Worm (Caenorhabditis elegans): ENCODE measurements around the gene cwp-4.
A peak's percentile ranks its signal among the peaks of the same experiment; 100 is the strongest.

The cwp-4 gene

ce11 chrV:5067390-5067789 is 14.0 kb downstream of the cwp-4 start:
- TF ChIP-seq peb-1 (tag; optimal IDR thresholded peaks at IDR 0.05), result no peak
- peak; percentile 58 for TF ChIP-seq crh-2 (tag; optimal IDR thresholded peaks at IDR 0.05)
- TF ChIP-seq fos-1 (tag; optimal IDR thresholded peaks at IDR 0.05), result peak; percentile 86

DNA sequence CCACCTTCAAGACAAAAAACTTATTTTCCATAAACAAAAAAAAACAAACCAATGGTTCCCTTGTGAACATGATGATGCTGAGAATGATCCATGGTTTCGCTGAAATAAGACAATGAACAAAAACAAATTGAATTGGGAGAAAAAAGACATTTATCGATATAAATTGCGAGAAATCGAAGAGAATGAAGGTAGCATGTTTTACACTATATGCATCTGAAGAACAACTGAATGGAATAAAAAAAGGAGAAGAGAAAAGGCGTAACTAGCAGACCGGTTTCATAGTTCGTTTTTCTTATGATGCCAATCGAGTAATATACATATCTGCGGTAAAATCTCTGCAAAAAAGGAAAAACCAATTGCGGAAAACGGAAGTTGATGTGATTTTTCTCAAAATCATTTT is 16.0 kb downstream of the cwp-4 start, which contains the start of gene Y58A7A.1:
Gene Y58A7A.1, minus strand, starts transcription at position 101 of the 400 bp plus-strand sequence.
- TF ChIP-seq nhr-21 (tag; optimal IDR thresholded peaks at IDR 0.05) (no peak), Y55F3AM.14 (GFP tag; optimal IDR thresholded peaks at IDR 0.05) (no peak), nhr-77 (tag; optimal IDR thresholded peaks at IDR 0.05) (no peak)

ce11 chrV:5072082-5072481 is 18.6 kb downstream of the cwp-4 start, which contains the start of gene Y58A7A.2:
Y58A7A.2 (minus strand) TSS chrV:5072182.
- TF ChIP-seq ztf-11 (tag; optimal IDR thresholded peaks at IDR 0.05) (no peak), lin-39 (tag; optimal IDR thresholded peaks at IDR 0.05) (no peak), alr-1 (tag; optimal IDR thresholded peaks at IDR 0.05) (no peak), zag-1 (tag; optimal IDR thresholded peaks at IDR 0.05) (no peak), lin-13 (GFP tag; optimal IDR thresholded peaks at IDR 0.05) (no peak), sma-9 (GFP tag; optimal IDR thresholded peaks at IDR 0.05) (no peak), sma-9 (tag; optimal IDR thresholded peaks at IDR 0.05) (no peak), mdl-1 (tag; optimal IDR thresholded peaks at IDR 0.05) (no peak), fos-1 (tag; optimal IDR thresholded peaks at IDR 0.05) (no peak), nhr-12 (tag; optimal IDR thresholded peaks at IDR 0.05) (no peak), crh-2 (tag; optimal IDR thresholded peaks at IDR 0.05) (no peak), ceh-82 (tag; optimal IDR thresholded peaks at IDR 0.05) (no peak), dmd-4 (tag; optimal IDR thresholded peaks at IDR 0.05) (no peak), unc-55 (GFP tag; optimal IDR thresholded peaks at IDR 0.05) (no peak), nhr-237 (tag; optimal IDR thresholded peaks at IDR 0.05) (no peak), ztf-4 (tag; optimal IDR thresholded peaks at IDR 0.05) (no peak), unc-39 (tag; optimal IDR thresholded peaks at IDR 0.05) (no peak), snpc-4 (tag; optimal IDR thresholded peaks at IDR 0.05) (no peak), skn-1 (tag; optimal IDR thresholded peaks at IDR 0.05) (no peak), C34F6.9 (tag; optimal IDR thresholded peaks at IDR 0.05) (no peak), lin-11 (tag; optimal IDR thresholded peaks at IDR 0.05) (no peak)

ce11 chrV:5080853-5081338 is 27.5 kb downstream of the cwp-4 start, which contains the start of gene Y58A7A.3:
Y58A7A.3 (minus strand) TSS chrV:5080903.
- TF ChIP-seq mdl-1 (tag; optimal IDR thresholded peaks at IDR 0.05) (no peak), sma-3 (GFP tag; optimal IDR thresholded peaks at IDR 0.05) (peak; percentile 43), ceh-16 (tag; optimal IDR thresholded peaks at IDR 0.05) (no peak), F13H6.1 (tag; optimal IDR thresholded peaks at IDR 0.05) (peak; percentile 17), elt-3 (tag; optimal IDR thresholded peaks at IDR 0.05) (no peak), lin-39 (tag; optimal IDR thresholded peaks at IDR 0.05) (no peak), lsy-2 (tag; optimal IDR thresholded peaks at IDR 0.05) (peak in 1 of 2 experiments; percentile 31), sem-4 (tag; optimal IDR thresholded peaks at IDR 0.05) (no peak), unc-55 (GFP tag; optimal IDR thresholded peaks at IDR 0.05) (peak; percentile 50), ztf-4 (tag; optimal IDR thresholded peaks at IDR 0.05) (no peak), lin-11 (tag; optimal IDR thresholded peaks at IDR 0.05) (no peak), ama-1 (optimal IDR thresholded peaks at IDR 0.05) (no peak), skn-1 (tag; optimal IDR thresholded peaks at IDR 0.05) (no peak), ZK546.5 (tag; optimal IDR thresholded peaks at IDR 0.05) (no peak), nhr-237 (tag; optimal IDR thresholded peaks at IDR 0.05) (no peak), mab-5 (tag; optimal IDR thresholded peaks at IDR 0.05) (no peak), nhr-21 (tag; optimal IDR thresholded peaks at IDR 0.05) (no peak), ztf-11 (tag; optimal IDR thresholded peaks at IDR 0.05) (no peak), nhr-129 (tag; optimal IDR thresholded peaks at IDR 0.05) (peak; percentile 100), unc-39 (tag; optimal IDR thresholded peaks at IDR 0.05) (no peak), C34F6.9 (tag; optimal IDR thresholded peaks at IDR 0.05) (peak; percentile 62), nhr-25 (tag; optimal IDR thresholded peaks at IDR 0.05) (peak; percentile 57), gmeb-1 (tag; optimal IDR thresholded peaks at IDR 0.05) (peak; percentile 9), dmd-4 (tag; optimal IDR thresholded peaks at IDR 0.05) (no peak), ceh-82 (tag; optimal IDR thresholded peaks at IDR 0.05) (no peak), Y55F3AM.14 (GFP tag; optimal IDR thresholded peaks at IDR 0.05) (no peak), zag-1 (tag; optimal IDR thresholded peaks at IDR 0.05) (no peak), nhr-11 (tag; optimal IDR thresholded peaks at IDR 0.05) (no peak), nhr-12 (tag; optimal IDR thresholded peaks at IDR 0.05) (no peak), nhr-6 (tag; optimal IDR thresholded peaks at IDR 0.05) (no peak), ztf-1 (GFP tag; conservative IDR thresholded peaks at IDR 0.05) (no peak), sma-9 (GFP tag; optimal IDR thresholded peaks at IDR 0.05) (peak; percentile 33), sma-9 (tag; optimal IDR thresholded peaks at IDR 0.05) (no peak), lin-13 (GFP tag; optimal IDR thresholded peaks at IDR 0.05) (no peak), fos-1 (tag; optimal IDR thresholded peaks at IDR 0.05) (peak; percentile 87), mbf-1 (tag; optimal IDR thresholded peaks at IDR 0.05) (no peak), peb-1 (tag; optimal IDR thresholded peaks at IDR 0.05) (no peak), blmp-1 (tag; optimal IDR thresholded peaks at IDR 0.05; ENCODE audit: insufficient read depth) (no peak), nhr-23 (tag; optimal IDR thresholded peaks at IDR 0.05) (no peak), nhr-77 (tag; optimal IDR thresholded peaks at IDR 0.05) (no peak), nhr-10 (tag; optimal IDR thresholded peaks at IDR 0.05) (no peak), elt-1 (tag; optimal IDR thresholded peaks at IDR 0.05) (no peak), alr-1 (tag; optimal IDR thresholded peaks at IDR 0.05) (no peak), snpc-4 (tag; optimal IDR thresholded peaks at IDR 0.05) (no peak)
